Fruit fly (Drosophila melanogaster): ENCODE data around the gene park.
A peak's percentile ranks its signal among the peaks of the same experiment; 100 is the strongest.

Gene park

DNA sequence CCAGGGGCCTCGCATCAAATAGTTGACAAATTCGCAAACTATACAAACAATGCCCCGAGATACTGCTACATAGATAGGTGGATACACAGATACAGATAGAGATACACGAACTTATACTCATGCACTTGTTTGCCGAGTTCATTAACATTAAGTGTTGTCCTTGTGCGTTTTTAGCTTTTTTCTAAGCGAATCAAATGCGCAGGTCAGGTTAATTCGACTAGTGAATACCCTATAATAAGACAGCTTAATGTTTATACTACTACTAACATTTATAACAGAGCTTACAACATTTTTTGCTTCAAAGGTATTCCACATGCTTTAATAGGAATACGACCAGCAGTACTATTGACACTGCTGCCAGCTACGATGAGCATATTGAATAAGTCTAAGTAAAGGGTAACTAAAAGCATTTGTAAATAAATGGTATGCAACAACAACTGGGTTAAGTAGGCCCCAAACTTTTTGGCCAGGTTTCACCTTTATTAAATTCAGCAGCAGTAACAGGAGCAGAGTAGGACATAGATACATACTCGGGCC, 44.9 kb upstream of the park start:
- TF ChIP-seq CrebA (GFP tag; optimal IDR thresholded peaks at IDR 0.05; ENCODE audit: borderline replicate concordance) = no peak
- TF ChIP-seq Mio (GFP tag; optimal IDR thresholded peaks at IDR 0.05) = no peak
- no peak for TF ChIP-seq ey (GFP tag; optimal IDR thresholded peaks at IDR 0.05)

- TF ChIP-seq CrebA (GFP tag; optimal IDR thresholded peaks at IDR 0.05; ENCODE audit: borderline replicate concordance) (peak; percentile 46), HLH106 (tag; optimal IDR thresholded peaks at IDR 0.05) (no peak), jim (GFP tag; optimal IDR thresholded peaks at IDR 0.05) (no peak), Dfd (GFP tag; optimal IDR thresholded peaks at IDR 0.05) (no peak), rgr (GFP tag; optimal IDR thresholded peaks at IDR 0.05) (peak; percentile 10), brk (GFP tag; optimal IDR thresholded peaks at IDR 0.05) (no peak), ey (GFP tag; optimal IDR thresholded peaks at IDR 0.05) (no peak), Myc (optimal IDR thresholded peaks at IDR 0.05) (no peak), Hnf4 (GFP tag; optimal IDR thresholded peaks at IDR 0.05) (no peak), Sp1 (GFP tag; optimal IDR thresholded peaks at IDR 0.05) (peak; percentile 49), Hr83 (GFP tag; optimal IDR thresholded peaks at IDR 0.05; ENCODE audit: poor library complexity, severe bottlenecking) (no peak), Dif (GFP tag; optimal IDR thresholded peaks at IDR 0.05; ENCODE audit: partially characterized antibody) (peak; percentile 45), fru (GFP tag; optimal IDR thresholded peaks at IDR 0.05) (no peak), tai (GFP tag; optimal IDR thresholded peaks at IDR 0.05) (no peak), GATAd (GFP tag; optimal IDR thresholded peaks at IDR 0.05) (no peak), foxo (GFP tag; optimal IDR thresholded peaks at IDR 0.05) (no peak), h (GFP tag; optimal IDR thresholded peaks at IDR 0.05) (peak; percentile 57), dl (GFP tag; optimal IDR thresholded peaks at IDR 0.05; ENCODE audit: insufficient read depth in 1 of 2, partially characterized antibody in 2 of 2) (peak; percentile 58 to 70), dsf (GFP tag; optimal IDR thresholded peaks at IDR 0.05; ENCODE audit: borderline replicate concordance) (no peak), Jra (GFP tag; optimal IDR thresholded peaks at IDR 0.05) (no peak), psq (GFP tag; optimal IDR thresholded peaks at IDR 0.05) (peak; percentile 96), pan (optimal IDR thresholded peaks at IDR 0.05) (no peak), usp (GFP tag; optimal IDR thresholded peaks at IDR 0.05) (no peak), Abd-B (GFP tag; optimal IDR thresholded peaks at IDR 0.05) (no peak), woc (GFP tag; optimal IDR thresholded peaks at IDR 0.05) (no peak), Mio (GFP tag; optimal IDR thresholded peaks at IDR 0.05) (no peak), sv (GFP tag; optimal IDR thresholded peaks at IDR 0.05) (no peak), sage (GFP tag; optimal IDR thresholded peaks at IDR 0.05) (no peak), dmrt93B (GFP tag; optimal IDR thresholded peaks at IDR 0.05) (no peak), N (GFP tag; optimal IDR thresholded peaks at IDR 0.05) (no peak), Rel (GFP tag; optimal IDR thresholded peaks at IDR 0.05) (no peak), Rel (tag; optimal IDR thresholded peaks at IDR 0.05) (peak; percentile 47), OdsH (GFP tag; optimal IDR thresholded peaks at IDR 0.05) (no peak), lola (GFP tag; optimal IDR thresholded peaks at IDR 0.05) (no peak), CG32264 (GFP tag; optimal IDR thresholded peaks at IDR 0.05) (no peak), CG9705 (GFP tag; optimal IDR thresholded peaks at IDR 0.05) (no peak), Vsx2 (GFP tag; optimal IDR thresholded peaks at IDR 0.05; ENCODE audit: partially characterized antibody) (no peak), br (GFP tag; optimal IDR thresholded peaks at IDR 0.05) (peak; percentile 1), Hr78 (GFP tag; optimal IDR thresholded peaks at IDR 0.05) (no peak)
Measured at dm6 chr3L:21239999-21240509, 43.4 kb upstream of the park start.

DNA sequence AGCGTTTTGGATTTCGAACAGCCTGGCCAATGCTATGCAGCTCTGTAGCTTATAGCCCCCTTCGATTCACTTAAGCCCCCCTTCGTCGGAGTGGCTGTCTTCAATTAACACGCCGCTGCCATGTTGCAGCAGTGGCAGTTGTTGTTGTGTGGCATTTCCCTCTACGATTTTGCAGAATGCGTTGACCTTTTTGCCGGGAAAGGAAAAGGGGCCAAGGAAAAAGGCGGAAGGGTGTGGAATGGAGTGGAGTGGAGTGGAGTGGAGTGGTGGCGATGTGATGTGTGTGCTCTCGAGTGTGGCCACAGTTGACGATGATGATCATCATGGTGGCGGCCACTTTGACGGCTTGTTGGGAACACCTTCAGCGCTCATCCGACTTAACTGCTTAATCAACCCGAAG, 41.7 kb upstream of the park start:
- TF ChIP-seq Dif (GFP tag; optimal IDR thresholded peaks at IDR 0.05; ENCODE audit: partially characterized antibody) = no peak
- TF ChIP-seq brk (GFP tag; optimal IDR thresholded peaks at IDR 0.05) = no peak
- TF ChIP-seq Rel (GFP tag; optimal IDR thresholded peaks at IDR 0.05) = no peak
- TF ChIP-seq Rel (tag; optimal IDR thresholded peaks at IDR 0.05) = no peak
- no peak for TF ChIP-seq dmrt93B (GFP tag; optimal IDR thresholded peaks at IDR 0.05)
- no peak for TF ChIP-seq Hnf4 (GFP tag; optimal IDR thresholded peaks at IDR 0.05)
- no peak for TF ChIP-seq Dfd (GFP tag; optimal IDR thresholded peaks at IDR 0.05)
- TF ChIP-seq OdsH (GFP tag; optimal IDR thresholded peaks at IDR 0.05) = no peak
- TF ChIP-seq woc (GFP tag; optimal IDR thresholded peaks at IDR 0.05) = no peak
- no peak for TF ChIP-seq CG9705 (GFP tag; optimal IDR thresholded peaks at IDR 0.05)
